Worm (Caenorhabditis elegans) whole organism, early embryonic: ENCODE measurements around the gene ugt-66.

Experiments
- aly-1 ChIP-seq: sonication (generic microtip); optimal IDR thresholded peaks from 2 replicates; lab custom pipeline; 2016; ENCODE audit warnings: missing genetic modification characterization, missing compliant biosample characterization
- hmg-4 ChIP-seq: fragments of 200-800 bp; sonication (Bioruptor generic); optimal IDR thresholded peaks from 2 replicates; lab custom pipeline; 2018; ENCODE audit warnings: mild to moderate bottlenecking, missing genetic modification characterization, missing compliant biosample characterization
- tra-4 ChIP-seq: sonication (generic microtip); optimal IDR thresholded peaks from 2 replicates; lab custom pipeline; 2017; ENCODE audit warnings: missing genetic modification characterization, missing compliant biosample characterization

ce11 chrIII:6201325-6201724 lies 6.9 kb upstream of the ugt-66 start:
- TF ChIP-seq aly-1 (tag; lab: Kevin White, UChicago) = no peak
- TF ChIP-seq hmg-4 (GFP tag; lab: Kevin White, UChicago) = no peak
- TF ChIP-seq tra-4 (tag; lab: Kevin White, UChicago) = no peak
